Fruit fly (Drosophila melanogaster) whole organism, wandering third instar larva: Measurements from ENCODE around the gene Vps60.

ENCODE experiments used
- CG32264 ChIP-seq: fragments of 200-800 bp; sonication (Bioruptor generic); optimal IDR thresholded peaks from 2 replicates; lab custom pipeline; 2016; ENCODE audit warnings: missing biosample characterization, missing genetic modification characterization
- CG9705 ChIP-seq: fragments of 200-800 bp; sonication (Bioruptor generic); optimal IDR thresholded peaks from 2 replicates; lab custom pipeline; 2018; ENCODE audit warnings: missing biosample characterization, mild to moderate bottlenecking, missing genetic modification characterization
- GATAd ChIP-seq: sonication (Bioruptor generic); optimal IDR thresholded peaks from 2 replicates; lab custom pipeline; 2016; ENCODE audit warnings: missing biosample characterization, missing genetic modification characterization
- Hr83 ChIP-seq: fragments of 200-300 bp; sonication (Bioruptor generic); optimal IDR thresholded peaks from 2 replicates; lab custom pipeline; 2016; ENCODE audit warnings: missing biosample characterization, mild to moderate bottlenecking, missing genetic modification characterization, moderate library complexity; ENCODE audit not compliant: poor library complexity, severe bottlenecking
- Myc ChIP-seq: fragments of >200 bp; optimal IDR thresholded peaks from 2 replicates; lab custom pipeline; 2017
- brk ChIP-seq: fragments of 200-800 bp; sonication (Bioruptor generic); optimal IDR thresholded peaks from 2 replicates; lab custom pipeline; 2016; ENCODE audit warnings: missing biosample characterization, mild to moderate bottlenecking, missing genetic modification characterization
- foxo ChIP-seq, 2 experiments: fragments of 200-800 bp; sonication (Bioruptor generic); optimal IDR thresholded peaks; 2 replicates in 1 of 2; 3 replicates in 1 of 2; lab custom pipeline; 2016 to 2017; ENCODE audit warnings: missing biosample characterization in 2 of 2, missing genetic modification characterization in 2 of 2
- pan ChIP-seq: fragments of >200 bp; optimal IDR thresholded peaks from 2 replicates; lab custom pipeline; 2017
- psq ChIP-seq: fragments of 200-800 bp; sonication (Bioruptor generic); optimal IDR thresholded peaks from 3 replicates; lab custom pipeline; 2017; ENCODE audit warnings: missing biosample characterization, mild to moderate bottlenecking, missing genetic modification characterization, moderate library complexity

- TF ChIP-seq foxo (GFP tag; optimal IDR thresholded peaks at IDR 0.05; lab: Kevin White, UChicago) (no peak), psq (GFP tag; lab: Kevin White, UChicago) (no peak), Myc (no peak), Hr83 (no peak), GATAd (GFP tag; lab: Kevin White, UChicago) (no peak), pan (no peak), CG32264 (no peak), CG9705 (GFP tag; lab: Kevin White, UChicago) (no peak), brk (GFP tag; lab: Kevin White, UChicago) (no peak)
Measured at dm6 chr3L:17573823-17574222, 47.6 kb downstream of the Vps60 start.
